Fruit fly (Drosophila melanogaster): Measurements from ENCODE around the gene Bin1.

The Bin1 gene

DNA sequence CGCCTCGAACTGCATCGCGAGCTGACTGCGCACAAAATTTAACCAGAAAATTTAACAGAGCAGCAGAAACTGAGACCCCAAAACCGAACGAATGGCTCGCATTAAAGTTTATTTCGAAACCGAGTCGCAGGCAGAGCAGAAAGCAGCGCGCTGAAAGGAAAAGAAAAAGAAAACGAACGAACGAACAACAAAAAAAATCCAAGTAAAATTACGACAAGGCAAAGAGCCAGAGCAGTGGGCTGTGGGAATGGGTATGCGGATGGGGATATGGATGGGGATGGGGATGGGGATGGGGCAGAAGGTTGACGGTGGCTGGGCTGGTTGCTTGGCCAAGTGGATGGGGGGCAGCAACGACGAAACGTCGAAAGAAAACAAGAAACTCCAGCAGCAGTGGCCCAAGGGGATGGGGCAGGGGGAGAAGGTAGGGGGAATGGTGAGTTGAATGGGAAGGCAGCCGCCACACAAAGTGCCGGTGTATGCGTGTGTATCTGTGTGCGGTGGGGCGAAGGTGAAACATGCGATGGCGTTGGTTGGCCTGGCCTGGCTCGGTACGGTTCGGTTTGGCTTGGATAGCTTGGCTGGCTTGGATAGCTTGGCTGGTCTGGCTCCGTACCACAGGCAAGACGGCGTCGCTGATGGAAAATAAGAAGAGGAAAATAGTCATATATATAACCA, 18.9 kb upstream of the Bin1 start:
- TF ChIP-seq lola (GFP tag; optimal IDR thresholded peaks at IDR 0.05) (no peak), Rel (GFP tag; optimal IDR thresholded peaks at IDR 0.05) (peak; percentile 76), Rel (tag; optimal IDR thresholded peaks at IDR 0.05) (peak; percentile 77), Hr78 (GFP tag; optimal IDR thresholded peaks at IDR 0.05) (no peak), foxo (GFP tag; optimal IDR thresholded peaks at IDR 0.05) (peak in 1 of 2 experiments; percentile 56), sv (GFP tag; optimal IDR thresholded peaks at IDR 0.05) (no peak), Hnf4 (GFP tag; optimal IDR thresholded peaks at IDR 0.05) (peak; percentile 22), brk (GFP tag; optimal IDR thresholded peaks at IDR 0.05) (peak; percentile 69), Vsx2 (GFP tag; optimal IDR thresholded peaks at IDR 0.05; ENCODE audit: partially characterized antibody) (peak; percentile 86), Dif (GFP tag; optimal IDR thresholded peaks at IDR 0.05; ENCODE audit: partially characterized antibody) (peak; percentile 55), HLH106 (tag; optimal IDR thresholded peaks at IDR 0.05) (peak; percentile 36), br (GFP tag; optimal IDR thresholded peaks at IDR 0.05) (peak; percentile 53), rgr (GFP tag; optimal IDR thresholded peaks at IDR 0.05) (peak; percentile 34), CrebA (GFP tag; optimal IDR thresholded peaks at IDR 0.05; ENCODE audit: borderline replicate concordance) (peak; percentile 94), jim (GFP tag; optimal IDR thresholded peaks at IDR 0.05) (peak; percentile 81), dmrt93B (GFP tag; optimal IDR thresholded peaks at IDR 0.05) (peak; percentile 14), Sp1 (GFP tag; optimal IDR thresholded peaks at IDR 0.05) (peak; percentile 78), psq (GFP tag; optimal IDR thresholded peaks at IDR 0.05) (peak; percentile 90), ey (GFP tag; optimal IDR thresholded peaks at IDR 0.05) (peak; percentile 2), OdsH (GFP tag; optimal IDR thresholded peaks at IDR 0.05) (no peak), dl (GFP tag; optimal IDR thresholded peaks at IDR 0.05; ENCODE audit: insufficient read depth in 1 of 2, partially characterized antibody in 2 of 2) (peak; percentile 12 to 54), sage (GFP tag; optimal IDR thresholded peaks at IDR 0.05) (peak; percentile 59)

DNA sequence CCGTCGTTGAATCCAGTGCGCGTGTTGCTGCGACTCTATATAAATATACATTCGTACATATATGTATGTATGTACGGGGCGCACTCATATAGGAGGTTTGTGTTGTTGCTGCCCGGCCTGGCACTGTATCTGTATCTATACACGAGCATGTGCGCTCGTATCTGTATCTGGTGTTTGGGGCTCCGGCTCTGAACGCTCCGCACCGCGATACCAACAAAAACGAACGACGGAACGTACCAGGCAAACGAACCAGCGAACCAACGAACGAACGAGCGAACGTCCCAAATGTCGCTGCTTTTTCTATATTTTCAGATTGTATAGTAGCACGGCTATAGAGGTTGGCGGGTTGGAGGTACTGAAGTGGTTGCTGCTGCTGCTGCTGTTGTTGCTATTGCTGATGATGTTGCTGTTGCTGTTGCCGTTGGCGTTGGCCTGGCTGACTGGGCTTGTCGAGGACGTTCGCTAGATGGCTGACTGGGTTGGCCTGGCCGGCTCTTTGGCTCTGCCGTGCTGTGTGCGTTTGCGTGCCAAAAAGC, 17.8 kb upstream of the Bin1 start:
- no peak for TF ChIP-seq ey (GFP tag; optimal IDR thresholded peaks at IDR 0.05)
- TF ChIP-seq GATAd (GFP tag; optimal IDR thresholded peaks at IDR 0.05): no peak
- TF ChIP-seq dmrt93B (GFP tag; optimal IDR thresholded peaks at IDR 0.05): peak; percentile 35
- TF ChIP-seq Sp1 (GFP tag; optimal IDR thresholded peaks at IDR 0.05): peak; percentile 41
- TF ChIP-seq Mio (GFP tag; optimal IDR thresholded peaks at IDR 0.05): no peak
- no peak for TF ChIP-seq pan (optimal IDR thresholded peaks at IDR 0.05)
- peak; percentile 24 for TF ChIP-seq jim (GFP tag; optimal IDR thresholded peaks at IDR 0.05)
- peak; percentile 51 for TF ChIP-seq Dif (GFP tag; optimal IDR thresholded peaks at IDR 0.05; ENCODE audit: partially characterized antibody)
- TF ChIP-seq rgr (GFP tag; optimal IDR thresholded peaks at IDR 0.05): peak; percentile 37
- peak; percentile 0 for TF ChIP-seq HLH106 (tag; optimal IDR thresholded peaks at IDR 0.05)
- TF ChIP-seq brk (GFP tag; optimal IDR thresholded peaks at IDR 0.05): peak; percentile 90
- peak; percentile 51 for TF ChIP-seq CG32264 (GFP tag; optimal IDR thresholded peaks at IDR 0.05)
- TF ChIP-seq foxo (GFP tag; optimal IDR thresholded peaks at IDR 0.05): peak; percentile 16 to 17
- TF ChIP-seq Jra (GFP tag; optimal IDR thresholded peaks at IDR 0.05): peak; percentile 44
- TF ChIP-seq dl (GFP tag; optimal IDR thresholded peaks at IDR 0.05; ENCODE audit: insufficient read depth in 1 of 2, partially characterized antibody in 2 of 2): peak in 1 of 2 experiments; percentile 13
- TF ChIP-seq CrebA (GFP tag; optimal IDR thresholded peaks at IDR 0.05; ENCODE audit: borderline replicate concordance): peak; percentile 93
- peak; percentile 52 for TF ChIP-seq Dfd (GFP tag; optimal IDR thresholded peaks at IDR 0.05)
- no peak for TF ChIP-seq dsf (GFP tag; optimal IDR thresholded peaks at IDR 0.05; ENCODE audit: borderline replicate concordance)
- TF ChIP-seq Abd-B (GFP tag; optimal IDR thresholded peaks at IDR 0.05): no peak
- peak; percentile 63 for TF ChIP-seq Hnf4 (GFP tag; optimal IDR thresholded peaks at IDR 0.05)
- TF ChIP-seq woc (GFP tag; optimal IDR thresholded peaks at IDR 0.05): peak; percentile 44
- TF ChIP-seq sage (GFP tag; optimal IDR thresholded peaks at IDR 0.05): peak; percentile 29
- no peak for TF ChIP-seq N (GFP tag; optimal IDR thresholded peaks at IDR 0.05)
- TF ChIP-seq psq (GFP tag; optimal IDR thresholded peaks at IDR 0.05): peak; percentile 70
- peak; percentile 59 for TF ChIP-seq Rel (GFP tag; optimal IDR thresholded peaks at IDR 0.05)
- peak; percentile 75 for TF ChIP-seq Rel (tag; optimal IDR thresholded peaks at IDR 0.05)
- peak; percentile 14 for TF ChIP-seq CG9705 (GFP tag; optimal IDR thresholded peaks at IDR 0.05)
- no peak for TF ChIP-seq Hr78 (GFP tag; optimal IDR thresholded peaks at IDR 0.05)
- no peak for TF ChIP-seq sv (GFP tag; optimal IDR thresholded peaks at IDR 0.05)
- TF ChIP-seq usp (GFP tag; optimal IDR thresholded peaks at IDR 0.05): no peak
- TF ChIP-seq h (GFP tag; optimal IDR thresholded peaks at IDR 0.05): peak; percentile 77
- peak; percentile 66 for TF ChIP-seq Hr83 (GFP tag; optimal IDR thresholded peaks at IDR 0.05; ENCODE audit: poor library complexity, severe bottlenecking)
- TF ChIP-seq lola (GFP tag; optimal IDR thresholded peaks at IDR 0.05): no peak
- peak; percentile 10 for TF ChIP-seq fru (GFP tag; optimal IDR thresholded peaks at IDR 0.05)
- no peak for TF ChIP-seq Myc (optimal IDR thresholded peaks at IDR 0.05)
- peak; percentile 46 for TF ChIP-seq Vsx2 (GFP tag; optimal IDR thresholded peaks at IDR 0.05; ENCODE audit: partially characterized antibody)
- peak; percentile 28 for TF ChIP-seq OdsH (GFP tag; optimal IDR thresholded peaks at IDR 0.05)
- TF ChIP-seq tai (GFP tag; optimal IDR thresholded peaks at IDR 0.05): peak; percentile 66
- peak; percentile 77 for TF ChIP-seq br (GFP tag; optimal IDR thresholded peaks at IDR 0.05)

Measured in whole organism, wandering third instar larva.